Worm (Caenorhabditis elegans) whole organism, mixed stage, embryonic: ENCODE results near the gene spp-16.

ENCODE experiments used
- lin-13 ChIP-seq: fragments of 150-350 bp; optimal IDR thresholded peaks from 2 replicates; lab custom pipeline; 2014; ENCODE audit warnings: missing biosample characterization, missing genetic modification characterization
- mab-5 ChIP-seq: fragments of 150-350 bp; optimal IDR thresholded peaks from 2 replicates; lab custom pipeline; 2014; ENCODE audit warnings: missing biosample characterization, missing genetic modification characterization
- mep-1 ChIP-seq: fragments of 150-350 bp; optimal IDR thresholded peaks from 2 replicates; lab custom pipeline; 2017; ENCODE audit warnings: missing biosample characterization, missing genetic modification reagents, missing genetic modification characterization, inconsistent platforms
- nhr-12 ChIP-seq: fragments of 150-350 bp; optimal IDR thresholded peaks from 2 replicates; lab custom pipeline; 2014; ENCODE audit warnings: missing biosample characterization, missing genetic modification characterization
- nhr-237 ChIP-seq: fragments of 150-350 bp; optimal IDR thresholded peaks from 2 replicates; lab custom pipeline; 2014; ENCODE audit warnings: missing biosample characterization, missing genetic modification characterization
- nhr-76 ChIP-seq: sonication (generic microtip); optimal IDR thresholded peaks from 2 replicates; lab custom pipeline; 2017; ENCODE audit warnings: missing biosample characterization, missing genetic modification characterization
- pha-4 ChIP-seq: fragments of 150-350 bp; optimal IDR thresholded peaks from 2 replicates; lab custom pipeline; 2018; ENCODE audit warnings: missing biosample characterization, missing genetic modification reagents, missing genetic modification characterization
- sptf-1 ChIP-seq: sonication (generic microtip); optimal IDR thresholded peaks from 2 replicates; lab custom pipeline; 2017; ENCODE audit warnings: mild to moderate bottlenecking, missing genetic modification characterization, moderate library complexity, missing compliant biosample characterization
- unc-39 ChIP-seq: fragments of 150-350 bp; optimal IDR thresholded peaks from 2 replicates; lab custom pipeline; 2014; ENCODE audit warnings: missing biosample characterization, missing genetic modification characterization
- ztf-11 ChIP-seq: fragments of 150-350 bp; optimal IDR thresholded peaks from 2 replicates; lab custom pipeline; 2014; ENCODE audit warnings: missing biosample characterization, missing genetic modification characterization

DNA sequence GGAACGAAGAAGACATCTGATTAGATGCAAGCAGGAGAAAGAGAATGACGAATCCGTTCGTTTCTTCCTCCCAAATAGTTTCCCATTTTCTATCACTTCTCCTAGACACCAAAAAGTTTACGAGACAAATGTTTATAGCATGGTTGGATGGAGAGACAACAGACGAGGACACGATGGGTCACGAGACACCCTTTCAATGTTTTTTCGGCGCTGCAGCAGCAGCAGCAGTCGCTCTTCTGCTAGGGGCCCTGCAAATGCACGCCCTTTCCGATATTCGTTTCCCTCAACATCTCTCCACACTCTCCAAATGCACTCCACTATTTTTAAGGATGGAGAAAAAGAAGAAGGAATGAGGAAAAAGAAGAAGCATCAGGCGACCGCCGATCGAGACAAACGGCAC lies 42.8 kb downstream of the spp-16 start:
- no peak for TF ChIP-seq nhr-76 (tag; lab: Kevin White, UChicago)
- TF ChIP-seq sptf-1 (tag; lab: Kevin White, UChicago): peak; percentile 3
- TF ChIP-seq mep-1: no peak
- TF ChIP-seq unc-39 (tag; lab: Kevin White, UChicago): no peak
- TF ChIP-seq nhr-237 (tag; lab: Kevin White, UChicago): no peak
- TF ChIP-seq ztf-11 (tag; lab: Kevin White, UChicago): no peak
- no peak for TF ChIP-seq lin-13
- TF ChIP-seq nhr-12: no peak
- no peak for TF ChIP-seq mab-5 (tag; lab: Kevin White, UChicago)
- TF ChIP-seq pha-4: no peak
